Worm (Caenorhabditis elegans) whole organism, L4 larva: ENCODE results near the gene srt-63.
A peak's percentile ranks its signal among the peaks of the same experiment; 100 is the strongest.

Source experiments
- R02D3.7 ChIP-seq: fragments of 150-350 bp; sonication (generic microtip); optimal IDR thresholded peaks from 3 replicates; lab custom pipeline; 2014; ENCODE audit warnings: missing biosample characterization, missing genetic modification characterization
- T20F7.1 ChIP-seq: fragments of 200-800 bp; sonication (Bioruptor generic); optimal IDR thresholded peaks from 2 replicates; lab custom pipeline; 2018; ENCODE audit warnings: mild to moderate bottlenecking, missing genetic modification characterization, missing compliant biosample characterization
- Y48G9A.11 ChIP-seq: fragments of 200-800 bp; sonication (Bioruptor generic); IDR thresholded peaks from 2 replicates; pipeline ENCODE4 v1.3.6; 2022; ENCODE audit warnings: missing genetic modification reagents, missing genetic modification characterization, missing compliant biosample characterization
- aha-1 ChIP-seq: fragments of 150-350 bp; peaks from one replicate; lab custom pipeline; 2014; ENCODE audit warnings: missing biosample characterization, missing genetic modification characterization
- ama-1 ChIP-seq: fragments of 150-350 bp; optimal IDR thresholded peaks from 2 replicates; lab custom pipeline; 2014; ENCODE audit warnings: inconsistent platforms, mixed read lengths
- cey-2 ChIP-seq: sonication (generic microtip); optimal IDR thresholded peaks from 3 replicates; lab custom pipeline; 2017; ENCODE audit warnings: missing genetic modification characterization, mild to moderate bottlenecking, missing compliant biosample characterization, antibody characterized with exemption, borderline replicate concordance; ENCODE audit not compliant: insufficient read depth
- daf-12 ChIP-seq: fragments of 150-350 bp; optimal IDR thresholded peaks from 2 replicates; lab custom pipeline; 2014; ENCODE audit warnings: missing biosample characterization, missing genetic modification reagents, missing genetic modification characterization
- daf-16 ChIP-seq, 3 experiments: sonication (generic microtip); optimal IDR thresholded peaks; 2 replicates each; lab custom pipeline; 2016 to 2017; ENCODE audit warnings: missing genetic modification characterization in 3 of 3, missing genetic modification reagents in 3 of 3, mild to moderate bottlenecking in 2 of 3, missing compliant biosample characterization in 2 of 3, missing biosample characterization in 1 of 3, moderate library complexity in 1 of 3
- daf-19 ChIP-seq: fragments of 200-800 bp; sonication (Bioruptor generic); conservative IDR thresholded peaks from 2 replicates; pipeline ENCODE4 v1.3.6; 2022; ENCODE audit warnings: missing genetic modification characterization, missing compliant biosample characterization
- hif-1 ChIP-seq, 2 experiments: sonication (generic microtip); optimal IDR thresholded peaks; 2 replicates each; lab custom pipeline; 2016 to 2017; ENCODE audit warnings: missing compliant biosample characterization in 2 of 2, missing genetic modification characterization in 2 of 2, missing genetic modification reagents in 2 of 2, missing genotype in 2 of 2, mild to moderate bottlenecking in 1 of 2
- hmg-1.1 ChIP-seq: fragments of 200-800 bp; sonication (Bioruptor generic); IDR thresholded peaks from 2 replicates; pipeline ENCODE4 v1.3.6; 2022; ENCODE audit warnings: missing genetic modification reagents, missing genetic modification characterization, missing compliant biosample characterization
- lim-7 ChIP-seq: fragments of 200-800 bp; sonication (Bioruptor generic); IDR thresholded peaks from 2 replicates; pipeline ENCODE4 v1.3.6; 2022; ENCODE audit warnings: missing genetic modification characterization, missing compliant biosample characterization
- lin-1 ChIP-seq: fragments of 200-800 bp; sonication (Bioruptor generic); IDR thresholded peaks from 2 replicates; pipeline ENCODE4 v1.3.6; 2022; ENCODE audit warnings: missing genetic modification reagents, missing genetic modification characterization, missing compliant biosample characterization
- lin-39 ChIP-seq: fragments of 150-350 bp; optimal IDR thresholded peaks from 2 replicates; lab custom pipeline; 2014; ENCODE audit warnings: missing biosample characterization, missing genetic modification reagents, missing genetic modification characterization
- lsy-2 ChIP-seq, 2 experiments: fragments of 150-350 bp in 1 of 2; sonication (generic microtip) in 1 of 2; optimal IDR thresholded peaks; 2 replicates each; lab custom pipeline; 2014 to 2017; ENCODE audit warnings: missing biosample characterization in 2 of 2, missing genetic modification characterization in 2 of 2
- mes-2 ChIP-seq: sonication (generic microtip); optimal IDR thresholded peaks from 2 replicates; lab custom pipeline; 2016; ENCODE audit warnings: missing genotype, mild to moderate bottlenecking, missing genetic modification characterization, missing compliant biosample characterization; ENCODE audit not compliant: poor library complexity, severe bottlenecking
- nhr-25 ChIP-seq: sonication (generic microtip); optimal IDR thresholded peaks from 2 replicates; lab custom pipeline; 2017; ENCODE audit warnings: missing genetic modification characterization, mild to moderate bottlenecking, missing compliant biosample characterization, antibody characterized with exemption, moderate library complexity, borderline replicate concordance; ENCODE audit not compliant: insufficient read depth
- pqm-1 ChIP-seq: sonication (generic microtip); optimal IDR thresholded peaks from 2 replicates; lab custom pipeline; 2017; ENCODE audit warnings: missing biosample characterization, missing genetic modification characterization
- snpc-4 ChIP-seq: fragments of 150-350 bp; optimal IDR thresholded peaks from 2 replicates; lab custom pipeline; 2014; ENCODE audit warnings: missing biosample characterization, missing genetic modification characterization
- tag-97 ChIP-seq: fragments of 200-800 bp; sonication (Bioruptor generic); IDR thresholded peaks from 2 replicates; pipeline ENCODE4 v1.3.6; 2022; ENCODE audit warnings: missing genetic modification characterization, missing compliant biosample characterization
- unc-62 ChIP-seq, 3 experiments: fragments of 150-350 bp in 1 of 3; sonication (generic microtip); optimal IDR thresholded peaks in 2 of 3; peaks in 1 of 3; 1 replicate in 1 of 3; 2 replicates in 2 of 3; lab custom pipeline; 2014 to 2017; ENCODE audit warnings: missing biosample characterization in 3 of 3, missing genetic modification characterization in 3 of 3, missing genetic modification reagents in 3 of 3, missing genotype in 1 of 3
- vab-7 ChIP-seq: fragments of 200-800 bp; sonication (Bioruptor generic); IDR thresholded peaks from 2 replicates; pipeline ENCODE4 v1.3.6; 2022; ENCODE audit warnings: missing genetic modification reagents, missing genetic modification characterization, missing compliant biosample characterization
- zfp-2 ChIP-seq: sonication (generic microtip); optimal IDR thresholded peaks from 2 replicates; lab custom pipeline; 2016; ENCODE audit warnings: mild to moderate bottlenecking, missing genetic modification characterization, missing compliant biosample characterization
- zip-11 ChIP-seq: fragments of 200-800 bp; sonication (Bioruptor generic); IDR thresholded peaks from 2 replicates; pipeline ENCODE4 v1.3.6; 2022; ENCODE audit warnings: missing genetic modification characterization, missing compliant biosample characterization
- zip-2 ChIP-seq: fragments of 150-350 bp; optimal IDR thresholded peaks from 2 replicates; lab custom pipeline; 2014; ENCODE audit warnings: missing biosample characterization, missing genetic modification characterization
- ztf-11 ChIP-seq: fragments of 150-350 bp; optimal IDR thresholded peaks from 2 replicates; lab custom pipeline; 2014; ENCODE audit warnings: missing biosample characterization, missing genetic modification characterization

Gene srt-63

DNA sequence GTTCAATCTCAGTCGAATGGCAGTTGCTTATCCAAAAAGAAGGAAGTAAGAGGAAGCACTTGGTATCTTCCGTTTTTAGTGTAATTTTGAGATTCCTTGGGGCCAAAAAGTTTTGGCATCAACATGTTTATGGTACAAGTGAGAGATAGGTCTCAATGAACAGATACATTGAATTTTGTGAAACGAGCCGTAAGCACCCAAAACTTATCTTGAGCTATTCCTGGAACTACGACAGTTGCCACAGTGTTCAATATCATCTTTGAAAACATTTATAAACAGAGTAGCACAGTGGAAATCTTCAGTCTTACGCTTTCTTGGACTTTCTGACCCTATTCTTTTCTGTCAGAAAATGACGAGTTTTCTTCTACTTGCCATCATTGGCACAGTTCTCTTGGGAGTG lies 19.1 kb upstream of the srt-63 start, which contains the start of gene T28A11.3:
Gene T28A11.3, plus strand, starts transcription at position 301 of the 400 bp plus-strand sequence.
- TF ChIP-seq ztf-11: no peak
- peak in 1 of 2 experiments; percentile 32 for TF ChIP-seq daf-16 (GFP tag; optimal IDR thresholded peaks at IDR 0.05; lab: Kevin White, UChicago)
- no peak for TF ChIP-seq daf-16 (tag; optimal IDR thresholded peaks at IDR 0.05; lab: Kevin White, UChicago)

- TF ChIP-seq unc-62 (GFP tag; optimal IDR thresholded peaks at IDR 0.05 in 1 of 2; lab: Kevin White, UChicago): peak in 1 of 2 experiments; percentile 55
- TF ChIP-seq unc-62 (tag; optimal IDR thresholded peaks at IDR 0.05; lab: Kevin White, UChicago): no peak
- TF ChIP-seq Y48G9A.11 (GFP tag; lab: Robert Waterston, UW): no peak
- TF ChIP-seq aha-1 (tag; lab: Kevin White, UChicago): peak; percentile 68
- TF ChIP-seq, all 104 proteins: peak for 2
These were observed 17.7 kb upstream of the srt-63 start, which contains the start of gene T28A11.4 for ce11 chrV:3273577-3274100. TSS of gene T28A11.4 (plus strand) at chrV:3274050.

ce11 chrV:3273156-3273555 lies 17.2 kb upstream of the srt-63 start, which contains the start of gene T28A11.20:
TSS of gene T28A11.20 (minus strand) at chrV:3273256.
- TF ChIP-seq aha-1 (tag; lab: Kevin White, UChicago) (no peak), daf-12 (tag; lab: Kevin White, UChicago) (no peak), pqm-1 (tag; lab: Kevin White, UChicago) (no peak), hif-1 (tag; optimal IDR thresholded peaks at IDR 0.05; lab: Kevin White, UChicago) (no peak), daf-19 (no peak), tag-97 (GFP tag; lab: Robert Waterston, UW) (no peak), T20F7.1 (GFP tag; lab: Kevin White, UChicago) (no peak), zip-11 (GFP tag; lab: Robert Waterston, UW) (no peak), lin-39 (tag; lab: Kevin White, UChicago) (no peak), mes-2 (no peak)

- TF ChIP-seq snpc-4 (no peak), unc-62 (GFP tag; optimal IDR thresholded peaks at IDR 0.05 in 1 of 2; lab: Kevin White, UChicago) (peak in 1 of 2 experiments; percentile 97), unc-62 (tag; optimal IDR thresholded peaks at IDR 0.05; lab: Kevin White, UChicago) (no peak), aha-1 (tag; lab: Kevin White, UChicago) (peak; percentile 31), daf-19 (no peak), vab-7 (GFP tag; lab: Robert Waterston, UW) (no peak)
These were observed 13.5 kb upstream of the srt-63 start, which contains the start of gene T28A11.19 for ce11 chrV:3269407-3269806. TSS of gene T28A11.19 (minus strand) at chrV:3269514.

- TF ChIP-seq Y48G9A.11 (GFP tag; lab: Robert Waterston, UW): no peak
- TF ChIP-seq lsy-2 (tag; optimal IDR thresholded peaks at IDR 0.05; lab: Kevin White, UChicago): no peak
- TF ChIP-seq daf-19: no peak
- TF ChIP-seq daf-16 (GFP tag; optimal IDR thresholded peaks at IDR 0.05; lab: Kevin White, UChicago): peak in 1 of 2 experiments; percentile 44
- no peak for TF ChIP-seq daf-16 (tag; optimal IDR thresholded peaks at IDR 0.05; lab: Kevin White, UChicago)
- no peak for TF ChIP-seq hmg-1.1 (GFP tag; lab: Robert Waterston, UW)
- no peak for TF ChIP-seq lin-1 (GFP tag; lab: Robert Waterston, UW)
- TF ChIP-seq lim-7 (GFP tag; lab: Robert Waterston, UW): no peak
- TF ChIP-seq R02D3.7: no peak
These were observed 12.0 kb upstream of the srt-63 start, which contains the start of gene T28A11.18 for ce11 chrV:3267950-3268349. TSS of gene T28A11.18 (minus strand) at chrV:3268050.

- TF ChIP-seq ama-1 (lab: Kevin White, UChicago): no peak
- TF ChIP-seq cey-2 (tag; lab: Kevin White, UChicago): no peak
- TF ChIP-seq zfp-2 (tag; lab: Kevin White, UChicago): no peak
- TF ChIP-seq nhr-25 (tag; lab: Kevin White, UChicago): no peak
- no peak for TF ChIP-seq unc-62 (GFP tag; optimal IDR thresholded peaks at IDR 0.05 in 1 of 2; lab: Kevin White, UChicago)
- TF ChIP-seq unc-62 (tag; optimal IDR thresholded peaks at IDR 0.05; lab: Kevin White, UChicago): no peak
- no peak for TF ChIP-seq zip-2
These were observed 10.2 kb upstream of the srt-63 start, which contains the start of gene T28A11.17 for ce11 chrV:3266189-3266588. TSS of gene T28A11.17 (minus strand) at chrV:3266289.
